Fruit fly (Drosophila melanogaster) whole organism: ENCODE results near the gene CRAT.

Experiments used
- CG8478 ChIP-seq: fragments of >200 bp; optimal IDR thresholded peaks from 2 replicates; lab custom pipeline; 2018; ENCODE audit warnings: inconsistent platforms
- Dll ChIP-seq: fragments of >200 bp; optimal IDR thresholded peaks from 2 replicates; lab custom pipeline; 2017
- EcR ChIP-seq, 2 experiments: fragments of >200 bp; optimal IDR thresholded peaks; 2 replicates each; lab custom pipeline; 2017; ENCODE audit warnings: missing biosample characterization in 2 of 2, missing genetic modification characterization in 2 of 2, missing genetic modification reagents in 2 of 2
- pan ChIP-seq: fragments of >200 bp; optimal IDR thresholded peaks from 2 replicates; lab custom pipeline; 2017

- no peak for TF ChIP-seq EcR (GFP tag; optimal IDR thresholded peaks at IDR 0.05; lab: Kevin White, UChicago)
- no peak for TF ChIP-seq Dll
- TF ChIP-seq pan (lab: Kevin White, UChicago), result no peak
- no peak for TF ChIP-seq CG8478 (lab: Kevin White, UChicago)
These were observed 17.8 kb upstream of the CRAT start for dm6 chr3R:6393515-6394246.
